Worm (Caenorhabditis elegans): ENCODE data around the gene lgc-37.

lgc-37 gene

DNA sequence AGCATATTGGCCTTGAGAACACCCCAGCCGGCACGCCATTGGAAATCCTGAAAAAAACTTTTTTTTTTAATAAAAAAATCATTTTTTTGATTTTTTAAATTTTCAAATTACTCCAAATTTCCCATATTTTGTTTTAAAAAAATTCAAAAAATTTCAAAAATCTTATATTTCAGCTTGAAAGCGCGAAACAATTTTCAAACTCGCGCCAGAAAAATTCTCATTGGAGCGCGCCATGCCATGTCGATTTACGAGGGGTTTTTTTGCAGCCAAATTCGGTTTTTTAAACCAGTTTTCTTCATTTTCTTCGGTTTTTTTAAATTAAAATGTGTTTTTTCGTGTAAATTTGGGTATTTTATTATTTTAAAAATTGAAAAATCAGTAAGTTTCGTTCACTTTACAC is 34.2 kb downstream of the lgc-37 start:
- TF ChIP-seq hmbx-1 (tag; optimal IDR thresholded peaks at IDR 0.05) (no peak), F13C5.2 (tag; optimal IDR thresholded peaks at IDR 0.05) (no peak), sea-1 (GFP tag; conservative IDR thresholded peaks at IDR 0.05) (no peak), aly-1 (tag; optimal IDR thresholded peaks at IDR 0.05) (no peak), flt-1 (GFP tag; IDR thresholded peaks at IDR 0.05) (no peak), tbx-37 (GFP tag; conservative IDR thresholded peaks at IDR 0.05) (no peak), ceh-13 (GFP tag; optimal IDR thresholded peaks at IDR 0.05) (no peak), hmg-4 (GFP tag; optimal IDR thresholded peaks at IDR 0.05) (no peak)

- TF ChIP-seq ceh-13 (GFP tag; optimal IDR thresholded peaks at IDR 0.05): no peak
- TF ChIP-seq tra-4 (tag; optimal IDR thresholded peaks at IDR 0.05): no peak
- TF ChIP-seq aly-1 (tag; optimal IDR thresholded peaks at IDR 0.05): no peak
- TF ChIP-seq hmbx-1 (tag; optimal IDR thresholded peaks at IDR 0.05): no peak
- TF ChIP-seq B0310.2 (tag; optimal IDR thresholded peaks at IDR 0.05): no peak
- no peak for TF ChIP-seq hnd-1 (tag; optimal IDR thresholded peaks at IDR 0.05)
- no peak for TF ChIP-seq scrt-1 (GFP tag; IDR thresholded peaks at IDR 0.05)
- TF ChIP-seq hmg-4 (GFP tag; optimal IDR thresholded peaks at IDR 0.05): no peak
- no peak for TF ChIP-seq pes-1 (GFP tag; IDR thresholded peaks at IDR 0.05)
- TF ChIP-seq ama-1 (optimal IDR thresholded peaks at IDR 0.05): no peak
Observed at ce11 chrIII:12819909-12820308, 35.0 kb downstream of the lgc-37 start, which contains the start of the genes Y37D8A.2 and Y37D8A.25. Gene Y37D8A.2, plus strand, starts transcription at chrIII:12820193. Gene Y37D8A.25, minus strand, starts transcription at chrIII:12820253.

- TF ChIP-seq hnd-1 (tag; optimal IDR thresholded peaks at IDR 0.05): no peak
- TF ChIP-seq pes-1 (GFP tag; IDR thresholded peaks at IDR 0.05): no peak
- TF ChIP-seq ama-1 (optimal IDR thresholded peaks at IDR 0.05): no peak
- no peak for TF ChIP-seq hmbx-1 (tag; optimal IDR thresholded peaks at IDR 0.05)
- TF ChIP-seq tra-4 (tag; optimal IDR thresholded peaks at IDR 0.05): no peak
- no peak for TF ChIP-seq tbx-11 (GFP tag; IDR thresholded peaks at IDR 0.05)
- no peak for TF ChIP-seq hmg-4 (GFP tag; optimal IDR thresholded peaks at IDR 0.05)
- no peak for TF ChIP-seq scrt-1 (GFP tag; IDR thresholded peaks at IDR 0.05)
- TF ChIP-seq F13C5.2 (tag; optimal IDR thresholded peaks at IDR 0.05): no peak
- no peak for TF ChIP-seq flt-1 (GFP tag; IDR thresholded peaks at IDR 0.05)
- TF ChIP-seq sea-1 (GFP tag; conservative IDR thresholded peaks at IDR 0.05): no peak
- TF ChIP-seq B0310.2 (tag; optimal IDR thresholded peaks at IDR 0.05): no peak
- no peak for TF ChIP-seq ceh-36 (tag; optimal IDR thresholded peaks at IDR 0.05)
- TF ChIP-seq aly-1 (tag; optimal IDR thresholded peaks at IDR 0.05): no peak
Observed at ce11 chrIII:12821331-12821730, 36.4 kb downstream of the lgc-37 start.

DNA sequence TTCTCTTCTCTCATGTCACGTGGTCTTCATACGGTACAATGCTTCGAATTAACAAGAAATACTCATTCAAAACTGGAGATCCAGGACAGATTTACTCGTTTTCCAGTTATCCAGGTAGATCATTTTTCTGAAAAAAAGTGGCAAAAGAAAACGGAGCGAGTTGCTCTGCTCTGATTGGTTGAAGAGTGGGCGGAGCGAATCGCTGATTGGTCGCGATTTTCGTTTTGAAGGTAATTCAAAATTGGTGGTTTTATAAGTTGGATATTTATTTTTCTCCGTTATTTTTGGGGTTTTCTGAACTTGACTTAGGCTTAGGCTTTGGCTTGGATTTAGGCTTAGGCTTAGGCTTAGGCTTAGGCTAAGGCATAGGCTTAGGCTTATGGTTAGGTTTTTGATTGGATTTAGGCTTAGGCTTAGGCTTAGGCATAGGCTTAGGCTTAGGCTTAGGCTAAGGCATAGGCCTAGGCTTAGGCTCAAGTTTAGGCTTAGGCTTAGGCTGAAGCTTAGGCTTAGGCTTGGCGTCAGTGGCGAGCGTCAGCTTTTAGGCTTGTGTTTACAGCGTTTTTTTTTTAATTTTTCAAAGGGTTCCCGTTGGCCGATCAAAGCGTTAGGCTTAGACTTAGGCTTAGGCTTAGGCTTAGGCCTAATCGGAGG is 37.8 kb downstream of the lgc-37 start:
- TF ChIP-seq hnd-1 (tag; optimal IDR thresholded peaks at IDR 0.05): no peak
- TF ChIP-seq aly-1 (tag; optimal IDR thresholded peaks at IDR 0.05): no peak
- TF ChIP-seq ceh-36 (tag; optimal IDR thresholded peaks at IDR 0.05): peak; percentile 72

ce11 chrIII:12829068-12829467 is 44.1 kb downstream of the lgc-37 start, which contains the start of gene Y37D8A.3:
Gene Y37D8A.3, plus strand, starts transcription at chrIII:12829368.
- TF ChIP-seq tra-4 (tag; optimal IDR thresholded peaks at IDR 0.05) (no peak), pes-1 (GFP tag; IDR thresholded peaks at IDR 0.05) (no peak), hnd-1 (tag; optimal IDR thresholded peaks at IDR 0.05) (no peak), ceh-13 (GFP tag; optimal IDR thresholded peaks at IDR 0.05) (no peak), F13C5.2 (tag; optimal IDR thresholded peaks at IDR 0.05) (no peak), hmbx-1 (tag; optimal IDR thresholded peaks at IDR 0.05) (no peak), tbx-11 (GFP tag; IDR thresholded peaks at IDR 0.05) (no peak), B0310.2 (tag; optimal IDR thresholded peaks at IDR 0.05) (no peak), ceh-36 (tag; optimal IDR thresholded peaks at IDR 0.05) (no peak), ets-7 (tag; optimal IDR thresholded peaks at IDR 0.05) (no peak), aly-1 (tag; optimal IDR thresholded peaks at IDR 0.05) (no peak), flt-1 (GFP tag; IDR thresholded peaks at IDR 0.05) (no peak), ama-1 (optimal IDR thresholded peaks at IDR 0.05) (no peak), scrt-1 (GFP tag; IDR thresholded peaks at IDR 0.05) (no peak), hmg-4 (GFP tag; optimal IDR thresholded peaks at IDR 0.05) (no peak), tbx-37 (GFP tag; conservative IDR thresholded peaks at IDR 0.05) (no peak)

DNA sequence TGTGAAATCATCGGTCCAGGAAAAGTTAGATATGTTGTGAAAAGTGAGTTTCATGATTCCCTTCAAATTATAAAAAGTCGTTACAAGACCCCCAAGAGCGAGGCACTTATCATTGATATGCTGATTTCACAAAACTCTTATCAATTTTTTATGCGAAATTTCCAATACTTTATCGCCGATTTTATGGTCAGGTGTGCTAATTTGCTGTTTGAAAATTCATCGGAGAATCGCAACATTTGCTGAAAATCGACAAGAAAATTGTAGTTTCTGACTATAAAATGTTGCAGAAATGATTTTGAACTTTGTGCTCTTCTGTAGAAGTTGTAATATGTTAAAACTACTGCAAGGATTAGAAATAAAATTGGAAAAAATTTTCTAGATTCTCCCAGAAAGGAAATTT is 46.7 kb downstream of the lgc-37 start:
- TF ChIP-seq hmg-4 (GFP tag; optimal IDR thresholded peaks at IDR 0.05) (no peak), pes-1 (GFP tag; IDR thresholded peaks at IDR 0.05) (no peak), sea-1 (GFP tag; conservative IDR thresholded peaks at IDR 0.05) (no peak), aly-1 (tag; optimal IDR thresholded peaks at IDR 0.05) (no peak), tra-4 (tag; optimal IDR thresholded peaks at IDR 0.05) (no peak), ceh-13 (GFP tag; optimal IDR thresholded peaks at IDR 0.05) (no peak), flt-1 (GFP tag; IDR thresholded peaks at IDR 0.05) (no peak), ama-1 (optimal IDR thresholded peaks at IDR 0.05) (no peak), hmbx-1 (tag; optimal IDR thresholded peaks at IDR 0.05) (no peak), ceh-36 (tag; optimal IDR thresholded peaks at IDR 0.05) (no peak), tbx-37 (GFP tag; conservative IDR thresholded peaks at IDR 0.05) (no peak), ets-7 (tag; optimal IDR thresholded peaks at IDR 0.05) (no peak), B0310.2 (tag; optimal IDR thresholded peaks at IDR 0.05) (no peak), F13C5.2 (tag; optimal IDR thresholded peaks at IDR 0.05) (no peak), hnd-1 (tag; optimal IDR thresholded peaks at IDR 0.05) (no peak), scrt-1 (GFP tag; IDR thresholded peaks at IDR 0.05) (no peak)

DNA sequence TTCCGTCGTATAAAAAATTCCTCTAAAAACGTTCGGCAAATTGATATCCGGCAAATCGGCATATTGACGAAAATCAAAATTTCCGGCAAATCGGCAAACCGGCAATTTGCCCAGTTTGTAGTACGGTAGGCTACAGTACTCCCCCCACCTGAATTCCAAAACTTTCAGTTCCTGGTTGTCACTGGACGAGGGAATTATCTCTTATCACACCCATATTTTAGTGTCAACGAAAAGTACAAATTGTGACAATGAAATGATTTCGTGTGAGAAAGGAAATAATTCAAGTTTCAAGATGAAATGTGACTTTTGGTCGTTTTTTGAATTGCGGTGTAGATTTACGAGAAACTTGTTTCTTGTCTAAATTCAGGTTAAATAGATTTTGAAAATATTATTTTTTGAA is 48.1 kb downstream of the lgc-37 start:
- no peak for TF ChIP-seq flt-1 (GFP tag; IDR thresholded peaks at IDR 0.05)
- no peak for TF ChIP-seq tbx-37 (GFP tag; conservative IDR thresholded peaks at IDR 0.05)
- no peak for TF ChIP-seq scrt-1 (GFP tag; IDR thresholded peaks at IDR 0.05)
- no peak for TF ChIP-seq tra-4 (tag; optimal IDR thresholded peaks at IDR 0.05)
- TF ChIP-seq tbx-11 (GFP tag; IDR thresholded peaks at IDR 0.05): no peak
- no peak for TF ChIP-seq F13C5.2 (tag; optimal IDR thresholded peaks at IDR 0.05)
- no peak for TF ChIP-seq sea-1 (GFP tag; conservative IDR thresholded peaks at IDR 0.05)
- no peak for TF ChIP-seq ets-7 (tag; optimal IDR thresholded peaks at IDR 0.05)
- TF ChIP-seq hmg-4 (GFP tag; optimal IDR thresholded peaks at IDR 0.05): no peak
- no peak for TF ChIP-seq hnd-1 (tag; optimal IDR thresholded peaks at IDR 0.05)

Measured in whole organism, early embryonic.